Worm (Caenorhabditis elegans) whole organism, early embryonic: ENCODE data around the gene B0238.9.

Experiments
- F13C5.2 ChIP-seq: sonication (generic microtip); optimal IDR thresholded peaks from 2 replicates; lab custom pipeline; 2017; ENCODE audit warnings: mild to moderate bottlenecking, missing genetic modification characterization, inconsistent platforms, missing compliant biosample characterization
- aly-1 ChIP-seq: sonication (generic microtip); optimal IDR thresholded peaks from 2 replicates; lab custom pipeline; 2016; ENCODE audit warnings: missing genetic modification characterization, missing compliant biosample characterization
- ama-1 ChIP-seq: fragments of 150-350 bp; optimal IDR thresholded peaks from 2 replicates; lab custom pipeline; 2014
- ceh-36 ChIP-seq: sonication (generic microtip); optimal IDR thresholded peaks from 2 replicates; lab custom pipeline; 2016; ENCODE audit warnings: missing genetic modification characterization, inconsistent platforms, missing compliant biosample characterization
- flt-1 ChIP-seq: fragments of 200-800 bp; sonication (Bioruptor generic); IDR thresholded peaks from 2 replicates; pipeline ENCODE4 v1.3.6; 2022; ENCODE audit warnings: missing genetic modification characterization, missing compliant biosample characterization
- hmbx-1 ChIP-seq: sonication (generic microtip); optimal IDR thresholded peaks from 2 replicates; lab custom pipeline; 2016; ENCODE audit warnings: mild to moderate bottlenecking, missing genetic modification characterization, missing compliant biosample characterization
- hmg-4 ChIP-seq: fragments of 200-800 bp; sonication (Bioruptor generic); optimal IDR thresholded peaks from 2 replicates; lab custom pipeline; 2018; ENCODE audit warnings: mild to moderate bottlenecking, missing genetic modification characterization, missing compliant biosample characterization
- hnd-1 ChIP-seq: sonication (generic microtip); optimal IDR thresholded peaks from 2 replicates; lab custom pipeline; 2016; ENCODE audit warnings: missing genetic modification characterization, missing compliant biosample characterization
- scrt-1 ChIP-seq: fragments of 200-800 bp; sonication (Bioruptor generic); IDR thresholded peaks from 2 replicates; pipeline ENCODE4 v1.3.6; 2022; ENCODE audit warnings: missing genetic modification characterization, missing compliant biosample characterization
- sea-1 ChIP-seq: fragments of 200-800 bp; sonication (Bioruptor generic); conservative IDR thresholded peaks from 2 replicates; pipeline ENCODE4 v1.3.6; 2022; ENCODE audit warnings: missing genetic modification characterization, missing compliant biosample characterization
- tbx-11 ChIP-seq: fragments of 200-800 bp; sonication (Bioruptor generic); IDR thresholded peaks from 2 replicates; pipeline ENCODE4 v1.3.6; 2022; ENCODE audit warnings: missing genetic modification characterization, missing compliant biosample characterization
- tbx-37 ChIP-seq: fragments of 200-800 bp; sonication (Bioruptor generic); conservative IDR thresholded peaks from 2 replicates; pipeline ENCODE4 v1.3.6; 2022; ENCODE audit warnings: missing genetic modification reagents, missing genetic modification characterization, missing compliant biosample characterization

DNA sequence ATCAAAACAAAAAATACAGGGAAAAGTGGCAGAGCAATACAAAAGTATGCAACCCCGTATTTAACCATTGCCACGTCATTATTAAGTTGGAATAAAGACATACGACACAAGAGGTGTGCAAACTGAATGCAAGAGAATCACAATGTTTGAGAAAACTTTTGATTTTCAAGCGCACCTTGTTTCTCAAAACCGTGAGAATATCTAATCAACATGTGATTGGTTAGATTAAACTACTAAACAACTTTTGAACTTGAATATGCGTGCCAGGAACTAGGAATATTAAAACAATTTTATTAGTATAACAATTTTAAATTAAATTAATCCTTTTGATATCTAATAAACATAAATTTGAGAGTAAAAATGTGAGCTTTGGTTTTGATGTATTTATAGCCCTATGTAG lies 18.5 kb downstream of the B0238.9 start, which contains the start of gene srt-70:
- TF ChIP-seq F13C5.2 (no peak), ama-1 (no peak), flt-1 (GFP tag; lab: Robert Waterston, UW) (no peak), hmg-4 (GFP tag; lab: Kevin White, UChicago) (no peak), scrt-1 (GFP tag; lab: Robert Waterston, UW) (no peak), hnd-1 (tag; lab: Kevin White, UChicago) (no peak), aly-1 (tag; lab: Kevin White, UChicago) (no peak), tbx-37 (no peak), hmbx-1 (tag; lab: Kevin White, UChicago) (no peak), tbx-11 (GFP tag; lab: Robert Waterston, UW) (no peak), sea-1 (GFP tag; lab: Robert Waterston, UW) (no peak), ceh-36 (no peak)
